Worm (Caenorhabditis elegans) whole organism, L2 larva: ENCODE data around the gene nhr-124.
A peak's percentile ranks its signal among the peaks of the same experiment; 100 is the strongest.

Source experiments
- C34F6.9 ChIP-seq: fragments of 150-350 bp; optimal IDR thresholded peaks from 2 replicates; lab custom pipeline; 2014; ENCODE audit warnings: missing biosample characterization, missing genetic modification characterization
- F13H6.1 ChIP-seq: sonication (generic microtip); optimal IDR thresholded peaks from 2 replicates; lab custom pipeline; 2016; ENCODE audit warnings: missing genetic modification characterization, missing compliant biosample characterization
- R02D3.7 ChIP-seq: fragments of 150-350 bp; optimal IDR thresholded peaks from 2 replicates; lab custom pipeline; 2014; ENCODE audit warnings: missing biosample characterization, missing genetic modification characterization
- Y55F3AM.14 ChIP-seq: fragments of 200-800 bp; sonication (Bioruptor generic); optimal IDR thresholded peaks from 2 replicates; lab custom pipeline; 2018; ENCODE audit warnings: mild to moderate bottlenecking, missing genetic modification characterization, missing compliant biosample characterization
- ZK546.5 ChIP-seq: sonication (generic microtip); optimal IDR thresholded peaks from 2 replicates; lab custom pipeline; 2017; ENCODE audit warnings: missing biosample characterization, missing genetic modification characterization
- alr-1 ChIP-seq: fragments of 150-350 bp; optimal IDR thresholded peaks from 2 replicates; lab custom pipeline; 2014; ENCODE audit warnings: missing biosample characterization, missing genetic modification characterization
- aly-2 ChIP-seq: fragments of 150-350 bp; optimal IDR thresholded peaks from 2 replicates; lab custom pipeline; 2014; ENCODE audit warnings: missing biosample characterization, missing genetic modification characterization
- blmp-1 ChIP-seq: sonication (generic microtip); optimal IDR thresholded peaks from 2 replicates; lab custom pipeline; 2017; ENCODE audit warnings: missing genetic modification characterization, mild to moderate bottlenecking, missing compliant biosample characterization, antibody characterized with exemption, moderate library complexity; ENCODE audit not compliant: insufficient read depth
- ceh-16 ChIP-seq: fragments of 150-350 bp; optimal IDR thresholded peaks from 2 replicates; lab custom pipeline; 2014; ENCODE audit warnings: missing biosample characterization, missing genetic modification characterization
- ceh-82 ChIP-seq: fragments of 150-350 bp; optimal IDR thresholded peaks from 2 replicates; lab custom pipeline; 2014; ENCODE audit warnings: missing biosample characterization, missing genetic modification characterization
- egl-27 ChIP-seq: sonication (generic microtip); optimal IDR thresholded peaks from 3 replicates; lab custom pipeline; 2017; ENCODE audit warnings: missing biosample characterization, missing genetic modification reagents, missing genetic modification characterization
- elt-1 ChIP-seq: fragments of 150-350 bp; optimal IDR thresholded peaks from 2 replicates; lab custom pipeline; 2014; ENCODE audit warnings: missing biosample characterization, missing genetic modification characterization
- elt-3 ChIP-seq: sonication (generic microtip); optimal IDR thresholded peaks from 2 replicates; lab custom pipeline; 2017; ENCODE audit warnings: missing biosample characterization, missing genetic modification characterization
- fos-1 ChIP-seq: fragments of 150-350 bp; optimal IDR thresholded peaks from 2 replicates; lab custom pipeline; 2014; ENCODE audit warnings: missing biosample characterization, missing genetic modification characterization
- lin-11 ChIP-seq: fragments of 150-350 bp; sonication (generic microtip); optimal IDR thresholded peaks from 2 replicates; lab custom pipeline; 2014; ENCODE audit warnings: missing biosample characterization, missing genetic modification characterization, inconsistent platforms, mixed read lengths
- lin-13 ChIP-seq: fragments of 150-350 bp; optimal IDR thresholded peaks from 2 replicates; lab custom pipeline; 2014; ENCODE audit warnings: missing biosample characterization, missing genetic modification reagents, missing genetic modification characterization
- lin-39 ChIP-seq: fragments of 150-350 bp; optimal IDR thresholded peaks from 2 replicates; lab custom pipeline; 2014; ENCODE audit warnings: missing biosample characterization, missing genetic modification reagents, missing genetic modification characterization
- lsy-2 ChIP-seq, 2 experiments: fragments of 150-350 bp in 1 of 2; sonication (generic microtip) in 1 of 2; optimal IDR thresholded peaks; 2 replicates each; lab custom pipeline; 2014 to 2017; ENCODE audit warnings: missing biosample characterization in 2 of 2, missing genetic modification characterization in 2 of 2
- mab-5 ChIP-seq: fragments of 150-350 bp; optimal IDR thresholded peaks from 2 replicates; lab custom pipeline; 2014; ENCODE audit warnings: missing biosample characterization, missing genetic modification characterization
- mbf-1 ChIP-seq: sonication (generic microtip); optimal IDR thresholded peaks from 2 replicates; lab custom pipeline; 2017; ENCODE audit warnings: missing biosample characterization, missing genetic modification characterization
- mdl-1 ChIP-seq, 2 experiments: fragments of 150-350 bp in 1 of 2; sonication (generic microtip) in 1 of 2; optimal IDR thresholded peaks; 2 replicates each; lab custom pipeline; 2017; ENCODE audit warnings: missing biosample characterization in 2 of 2, missing genetic modification characterization in 2 of 2
- nhr-10 ChIP-seq: sonication (generic microtip); optimal IDR thresholded peaks from 2 replicates; lab custom pipeline; 2017; ENCODE audit warnings: missing biosample characterization, missing genetic modification characterization
- nhr-129 ChIP-seq: fragments of 150-350 bp; optimal IDR thresholded peaks from 2 replicates; lab custom pipeline; 2014; ENCODE audit warnings: missing biosample characterization, missing genetic modification characterization
- nhr-21 ChIP-seq: fragments of 150-350 bp; optimal IDR thresholded peaks from 2 replicates; lab custom pipeline; 2014; ENCODE audit warnings: missing biosample characterization, missing genetic modification characterization
- nhr-23 ChIP-seq: fragments of 150-350 bp; optimal IDR thresholded peaks from 2 replicates; lab custom pipeline; 2014; ENCODE audit warnings: missing biosample characterization, missing genetic modification reagents, missing genetic modification characterization
- nhr-237 ChIP-seq: fragments of 150-350 bp; optimal IDR thresholded peaks from 2 replicates; lab custom pipeline; 2014; ENCODE audit warnings: missing biosample characterization, missing genetic modification characterization
- nhr-25 ChIP-seq: fragments of 150-350 bp; sonication (generic microtip); optimal IDR thresholded peaks from 3 replicates; lab custom pipeline; 2014; ENCODE audit warnings: missing biosample characterization, missing genetic modification characterization
- nhr-6 ChIP-seq: fragments of 150-350 bp; optimal IDR thresholded peaks from 2 replicates; lab custom pipeline; 2014; ENCODE audit warnings: missing biosample characterization, missing genetic modification characterization
- nhr-77 ChIP-seq: fragments of 150-350 bp; optimal IDR thresholded peaks from 2 replicates; lab custom pipeline; 2014; ENCODE audit warnings: missing biosample characterization, missing genetic modification characterization
- peb-1 ChIP-seq: fragments of 150-350 bp; optimal IDR thresholded peaks from 2 replicates; lab custom pipeline; 2014; ENCODE audit warnings: missing biosample characterization, missing genetic modification characterization
- sem-4 ChIP-seq: fragments of 150-350 bp; optimal IDR thresholded peaks from 2 replicates; lab custom pipeline; 2014; ENCODE audit warnings: missing biosample characterization, missing genetic modification reagents, missing genetic modification characterization
- skn-1 ChIP-seq: sonication (generic microtip); optimal IDR thresholded peaks from 2 replicates; lab custom pipeline; 2017; ENCODE audit warnings: missing biosample characterization, missing genetic modification characterization
- sma-3 ChIP-seq: sonication (generic microtip); optimal IDR thresholded peaks from 2 replicates; lab custom pipeline; 2016; ENCODE audit warnings: missing genetic modification reagents, missing genetic modification characterization, missing compliant biosample characterization
- sma-9 ChIP-seq, 2 experiments: fragments of 150-350 bp in 1 of 2; sonication (generic microtip) in 1 of 2; optimal IDR thresholded peaks; 2 replicates each; lab custom pipeline; 2014 to 2016; ENCODE audit warnings: missing genetic modification characterization in 2 of 2, mild to moderate bottlenecking in 1 of 2, missing biosample characterization in 1 of 2, missing compliant biosample characterization in 1 of 2, missing genetic modification reagents in 1 of 2, moderate library complexity in 1 of 2
- unc-39 ChIP-seq: fragments of 150-350 bp; optimal IDR thresholded peaks from 2 replicates; lab custom pipeline; 2014; ENCODE audit warnings: missing biosample characterization, missing genetic modification characterization
- unc-62 ChIP-seq: fragments of 150-350 bp; optimal IDR thresholded peaks from 2 replicates; lab custom pipeline; 2014; ENCODE audit warnings: missing biosample characterization, missing genetic modification reagents, missing genetic modification characterization
- ztf-1 ChIP-seq: fragments of 200-800 bp; sonication (Bioruptor generic); conservative IDR thresholded peaks from 2 replicates; pipeline ENCODE4 v1.3.6; 2022; ENCODE audit warnings: missing genetic modification characterization, missing compliant biosample characterization
- ztf-11 ChIP-seq: sonication (generic microtip); optimal IDR thresholded peaks from 2 replicates; lab custom pipeline; 2017; ENCODE audit warnings: missing biosample characterization, missing genetic modification characterization
- ztf-4 ChIP-seq: fragments of 150-350 bp; optimal IDR thresholded peaks from 2 replicates; lab custom pipeline; 2014; ENCODE audit warnings: missing biosample characterization, missing genetic modification characterization

Gene nhr-124

ce11 chrV:3854847-3855246, 31.2 kb downstream of the nhr-124 start, which contains the start of gene nhr-186:
TSS of gene nhr-186 (minus strand) at chrV:3854947.
- TF ChIP-seq sma-9 (GFP tag; optimal IDR thresholded peaks at IDR 0.05; lab: Kevin White, UChicago) (no peak), sma-9 (tag; optimal IDR thresholded peaks at IDR 0.05; lab: Kevin White, UChicago) (no peak), lin-13 (no peak), C34F6.9 (tag; lab: Kevin White, UChicago) (no peak), aly-2 (no peak), nhr-77 (tag; lab: Kevin White, UChicago) (no peak), unc-39 (tag; lab: Kevin White, UChicago) (no peak), nhr-21 (no peak), nhr-10 (tag; lab: Kevin White, UChicago) (no peak), nhr-25 (tag; lab: Kevin White, UChicago) (no peak), lsy-2 (tag; optimal IDR thresholded peaks at IDR 0.05; lab: Kevin White, UChicago) (no peak), lin-39 (no peak)

- TF ChIP-seq fos-1, result peak; percentile 86
- TF ChIP-seq skn-1 (tag; lab: Kevin White, UChicago), result no peak
- no peak for TF ChIP-seq egl-27 (tag; lab: Kevin White, UChicago)
- no peak for TF ChIP-seq mdl-1 (tag; optimal IDR thresholded peaks at IDR 0.05; lab: Kevin White, UChicago)
- no peak for TF ChIP-seq ceh-16 (tag; lab: Kevin White, UChicago)
- TF ChIP-seq sma-3, result no peak
- TF ChIP-seq R02D3.7 (tag; lab: Kevin White, UChicago), result no peak
Observed at ce11 chrV:3851760-3852159, 34.2 kb downstream of the nhr-124 start.

DNA sequence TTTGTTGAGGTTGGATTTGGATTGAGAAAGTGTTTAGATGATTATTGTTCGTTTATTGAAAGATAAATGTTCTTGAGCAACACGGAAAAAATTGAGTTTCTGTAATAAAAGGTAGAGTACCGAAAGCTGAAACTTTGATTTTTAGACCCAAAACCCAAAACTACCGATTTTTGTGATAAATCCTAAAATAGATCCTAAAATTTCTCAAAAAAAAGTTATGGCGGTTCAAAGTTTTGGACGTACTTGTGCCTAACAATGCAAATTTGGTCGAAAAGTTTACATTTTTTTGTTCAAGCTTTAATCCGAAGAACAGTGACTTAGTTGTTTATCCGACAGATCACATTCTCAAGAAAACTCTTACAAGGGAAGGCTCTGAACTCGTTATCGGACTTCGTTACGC, 38.7 kb downstream of the nhr-124 start, which contains the start of gene nhr-185:
nhr-185 (minus strand) TSS at position 101 of the 400 bp plus-strand sequence.
- no peak for TF ChIP-seq mbf-1 (tag; lab: Kevin White, UChicago)
- TF ChIP-seq blmp-1 (tag; lab: Kevin White, UChicago), result no peak
- TF ChIP-seq mab-5, result no peak

DNA sequence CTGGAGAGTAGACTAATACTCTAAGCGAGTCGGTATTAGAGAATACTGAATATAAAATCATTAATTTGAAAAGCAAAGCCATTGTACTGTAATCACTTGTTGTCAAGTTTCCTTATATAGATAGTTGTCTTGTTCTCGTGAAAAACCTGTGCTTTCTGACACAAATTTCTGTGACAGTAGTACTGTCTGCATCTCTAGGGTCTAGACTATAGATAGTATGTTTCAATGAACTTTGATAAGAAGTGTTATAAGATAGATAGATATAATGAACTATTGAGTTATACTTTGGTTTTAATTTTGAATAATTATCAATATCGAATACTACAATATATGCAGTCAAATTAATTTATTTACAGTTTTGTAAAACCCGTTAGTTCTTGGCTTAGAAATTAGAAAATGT, 42.1 kb downstream of the nhr-124 start, which contains the start of gene ugt-32:
ugt-32 (minus strand) TSS at position 82 of the 400 bp plus-strand sequence.
- TF ChIP-seq lin-13 (no peak), nhr-129 (tag; lab: Kevin White, UChicago) (no peak), fos-1 (peak; percentile 38), R02D3.7 (tag; lab: Kevin White, UChicago) (no peak), sma-9 (GFP tag; optimal IDR thresholded peaks at IDR 0.05; lab: Kevin White, UChicago) (peak; percentile 27), sma-9 (tag; optimal IDR thresholded peaks at IDR 0.05; lab: Kevin White, UChicago) (no peak)

DNA sequence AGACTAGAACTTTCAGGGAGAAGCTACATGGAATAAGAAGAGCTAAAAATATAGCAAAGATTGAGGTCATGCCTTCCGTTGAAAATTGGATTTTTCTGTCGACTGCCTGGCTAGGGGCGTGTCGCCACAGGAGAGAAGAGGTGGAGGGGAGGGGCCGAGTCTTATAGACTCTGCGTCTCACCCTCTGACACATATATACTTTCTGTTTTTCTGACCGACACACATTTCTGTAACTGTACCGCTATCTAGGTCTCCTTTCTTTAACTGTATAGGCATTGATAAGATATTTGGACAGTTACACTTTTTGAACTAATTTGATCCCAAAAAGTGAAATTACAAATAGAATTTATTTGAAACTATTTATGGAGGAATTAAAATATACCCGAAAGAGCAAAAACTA, 44.5 kb downstream of the nhr-124 start:
- peak; percentile 53 for TF ChIP-seq fos-1
- no peak for TF ChIP-seq nhr-6
- TF ChIP-seq egl-27 (tag; lab: Kevin White, UChicago), result no peak
- no peak for TF ChIP-seq lin-13
- TF ChIP-seq ZK546.5 (tag; lab: Kevin White, UChicago), result no peak

DNA sequence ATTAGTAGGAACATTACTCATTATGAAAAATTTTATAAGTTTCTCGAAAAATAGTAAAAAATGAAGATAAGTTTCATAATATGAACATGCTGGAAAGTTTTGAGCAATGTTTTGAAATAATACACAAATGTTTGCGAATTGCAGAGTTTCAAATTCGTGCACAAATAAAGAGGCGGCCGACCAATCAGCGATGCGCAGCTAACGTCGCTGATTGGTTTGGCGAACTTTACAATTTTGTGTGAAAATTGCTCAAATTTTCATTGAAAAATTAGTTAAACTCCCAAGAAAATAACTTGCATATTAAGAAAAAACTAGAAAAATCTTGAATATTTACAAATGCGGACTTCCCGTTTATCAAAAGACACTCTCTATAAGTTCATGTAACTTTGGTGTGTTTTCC, 53.3 kb downstream of the nhr-124 start:
- no peak for TF ChIP-seq R02D3.7 (tag; lab: Kevin White, UChicago)
- no peak for TF ChIP-seq elt-1 (tag; lab: Kevin White, UChicago)
- TF ChIP-seq ztf-1 (GFP tag; lab: Robert Waterston, UW), result no peak
- no peak for TF ChIP-seq lin-11
- TF ChIP-seq ceh-82 (tag; lab: Kevin White, UChicago), result no peak
- TF ChIP-seq egl-27 (tag; lab: Kevin White, UChicago), result no peak
- TF ChIP-seq mbf-1 (tag; lab: Kevin White, UChicago), result no peak

DNA sequence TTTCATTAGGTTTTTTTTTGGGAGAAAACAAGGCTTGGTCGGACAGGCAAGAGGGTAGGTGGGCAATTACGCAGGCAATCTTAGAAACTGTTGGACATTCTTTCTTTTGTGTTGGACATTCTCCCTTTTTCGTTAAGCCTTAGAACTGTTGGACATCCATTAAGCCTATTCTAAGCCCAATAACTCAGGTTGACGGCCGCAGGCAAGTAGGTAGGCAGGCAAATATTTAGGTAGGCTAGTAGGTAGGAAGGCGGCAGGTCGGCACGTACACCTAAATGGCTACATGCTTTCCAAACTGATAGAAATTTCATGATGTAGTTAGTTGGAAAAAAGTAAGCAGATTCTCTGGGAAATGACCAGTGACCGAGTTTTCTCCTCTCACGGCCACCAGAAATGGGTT, 53.9 kb downstream of the nhr-124 start:
- no peak for TF ChIP-seq lin-13
- TF ChIP-seq sem-4 (tag; lab: Kevin White, UChicago), result no peak
- TF ChIP-seq unc-62 (GFP tag; lab: Kevin White, UChicago), result no peak
- TF ChIP-seq unc-39 (tag; lab: Kevin White, UChicago), result no peak
- no peak for TF ChIP-seq ztf-11 (tag; lab: Kevin White, UChicago)
- no peak for TF ChIP-seq egl-27 (tag; lab: Kevin White, UChicago)
- TF ChIP-seq nhr-237 (tag; lab: Kevin White, UChicago), result no peak
- no peak for TF ChIP-seq nhr-23 (tag; lab: Kevin White, UChicago)
- TF ChIP-seq aly-2, result no peak
- no peak for TF ChIP-seq ceh-82 (tag; lab: Kevin White, UChicago)
- no peak for TF ChIP-seq alr-1 (tag; lab: Kevin White, UChicago)
- TF ChIP-seq ztf-4, result no peak
- no peak for TF ChIP-seq F13H6.1
- no peak for TF ChIP-seq blmp-1 (tag; lab: Kevin White, UChicago)
- TF ChIP-seq nhr-129 (tag; lab: Kevin White, UChicago), result no peak
- TF ChIP-seq peb-1, result no peak
- TF ChIP-seq nhr-6, result no peak
- TF ChIP-seq Y55F3AM.14 (GFP tag; lab: Kevin White, UChicago), result no peak
- TF ChIP-seq elt-3 (tag; lab: Kevin White, UChicago), result no peak
- TF ChIP-seq mab-5, result no peak
